Fruit fly (Drosophila melanogaster) whole organism, embryonic: Measurements from ENCODE around the gene CG31908.

Source experiments
- CG2199 ChIP-seq: fragments of 200-800 bp; sonication (Bioruptor generic); IDR thresholded peaks from 3 replicates; pipeline ENCODE4 v1.3.6; 2022; ENCODE audit warnings: missing biosample characterization, missing genetic modification characterization
- CG2712 ChIP-seq: fragments of 200-800 bp; optimal IDR thresholded peaks from 3 replicates; lab custom pipeline; 2019; ENCODE audit warnings: missing biosample characterization, mild to moderate bottlenecking, missing genetic modification characterization, moderate library complexity
- CG32767 ChIP-seq: fragments of 200-800 bp; sonication (Bioruptor generic); IDR thresholded peaks from 2 replicates; pipeline ENCODE4 v1.3.6; 2022; ENCODE audit warnings: missing biosample characterization, missing genetic modification characterization
- CG4820 ChIP-seq: fragments of 200-800 bp; sonication (Bioruptor generic); optimal IDR thresholded peaks from 3 replicates; lab custom pipeline; 2016; ENCODE audit warnings: missing biosample characterization, missing genetic modification characterization
- CG7271 ChIP-seq: fragments of 200-800 bp; sonication (Bioruptor generic); optimal IDR thresholded peaks from 2 replicates; lab custom pipeline; 2018; ENCODE audit warnings: missing biosample characterization, mild to moderate bottlenecking, missing genetic modification characterization, moderate library complexity
- Hr3 ChIP-seq: fragments of 200-800 bp; sonication (Bioruptor generic); optimal IDR thresholded peaks from 3 replicates; lab custom pipeline; 2016; ENCODE audit warnings: missing biosample characterization, missing genetic modification characterization
- ap ChIP-seq: fragments of 200-800 bp; sonication (Bioruptor generic); IDR thresholded peaks from 2 replicates; pipeline ENCODE4 v1.3.6; 2022; ENCODE audit warnings: missing biosample characterization, missing genetic modification characterization
- vfl ChIP-seq: fragments of 200-800 bp; sonication (Bioruptor generic); optimal IDR thresholded peaks from 2 replicates; lab custom pipeline; 2016; ENCODE audit warnings: missing biosample characterization, missing genetic modification characterization

DNA sequence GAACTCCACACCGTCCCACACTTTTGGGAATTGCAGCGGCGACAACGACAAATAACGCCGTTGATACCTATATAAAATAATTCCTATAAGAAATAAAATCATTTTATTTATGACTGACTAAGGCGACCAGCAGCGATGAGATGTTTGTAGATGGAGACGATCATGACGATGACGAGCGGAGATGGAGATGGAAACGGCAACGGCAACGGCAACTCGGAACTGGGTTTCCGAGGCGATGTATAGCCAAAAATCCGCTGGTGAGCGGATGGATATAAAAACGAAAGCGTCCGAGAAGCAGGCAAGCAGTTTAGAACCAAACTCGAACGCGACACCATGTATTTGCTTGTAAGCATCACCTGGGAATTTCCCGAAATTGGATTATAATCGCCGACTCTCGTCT, 5.8 kb downstream of the CG31908 start, which contains the start of gene Pcp:
- TF ChIP-seq CG4820 (GFP tag; lab: Kevin White, UChicago) (no peak), CG7271 (tag; lab: Kevin White, UChicago) (no peak), vfl (no peak), CG2199 (GFP tag; lab: Robert Waterston, UW) (no peak), Hr3 (GFP tag; lab: Kevin White, UChicago) (no peak), CG32767 (GFP tag; lab: Robert Waterston, UW) (no peak), CG2712 (tag; lab: Kevin White, UChicago) (no peak), ap (GFP tag; lab: Robert Waterston, UW) (no peak)
